Worm (Caenorhabditis elegans): ENCODE data around the gene R02F11.1.

DNA sequence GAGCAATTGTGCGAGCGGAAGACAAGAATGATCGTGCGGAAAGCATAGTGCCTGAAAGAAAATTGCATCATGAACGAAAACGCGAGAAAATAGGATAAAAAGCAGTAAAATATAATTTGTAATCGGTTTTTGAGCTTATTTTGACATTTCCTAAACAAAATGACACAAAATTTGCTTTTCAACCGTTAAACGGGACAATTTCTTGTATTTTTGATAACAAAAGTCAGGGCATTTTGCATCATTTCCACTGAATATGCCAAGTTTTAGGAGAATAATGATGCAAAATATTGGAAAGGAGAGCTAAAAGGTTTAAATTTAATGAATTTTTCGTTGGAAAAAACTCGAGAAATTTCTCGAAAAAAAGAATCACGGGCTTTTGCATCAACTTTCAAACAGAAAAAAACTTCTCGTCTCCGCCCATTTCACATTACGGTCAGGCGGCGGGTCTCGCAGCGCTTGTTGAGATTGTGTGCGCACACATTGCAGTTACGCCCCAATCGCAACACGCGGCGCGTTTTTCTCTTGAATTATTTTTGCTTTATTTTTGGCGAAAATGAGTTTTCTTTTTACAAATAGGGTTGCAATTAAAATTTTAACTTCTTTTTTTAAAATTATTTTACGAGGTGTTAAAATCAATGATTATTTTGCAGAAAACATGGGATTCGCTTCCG, 26.0 kb downstream of the R02F11.1 start, which contains the start of the genes hsp-6 and C37H5.5:
- TF ChIP-seq med-1 (GFP tag; optimal IDR thresholded peaks at IDR 0.05; ENCODE audit: insufficient read depth) (no peak), klf-2 (GFP tag; conservative IDR thresholded peaks at IDR 0.05) (no peak), T22C8.4 (GFP tag; IDR thresholded peaks at IDR 0.05) (no peak), tab-1 (GFP tag; IDR thresholded peaks at IDR 0.05) (no peak), ref-1 (GFP tag; conservative IDR thresholded peaks at IDR 0.05) (no peak), ztf-29 (GFP tag; IDR thresholded peaks at IDR 0.05) (no peak)

Measured in whole organism, midembryonic.